Fruit fly (Drosophila melanogaster): ENCODE results near the gene CG17376.

Gene CG17376

dm6 chr2L:6751037-6751436 lies 49.7 kb downstream of the CG17376 start:
- TF ChIP-seq CG10669 (GFP tag; optimal IDR thresholded peaks at IDR 0.05) (no peak), fd85E (GFP tag; optimal IDR thresholded peaks at IDR 0.05) (no peak)
